Fruit fly (Drosophila melanogaster) whole organism: Measurements from ENCODE around the gene Atox1.

Experiments
- Dll ChIP-seq: fragments of >200 bp; optimal IDR thresholded peaks from 2 replicates; lab custom pipeline; 2017
- psq ChIP-seq: fragments of >200 bp; optimal IDR thresholded peaks from 2 replicates; lab custom pipeline; 2017

DNA sequence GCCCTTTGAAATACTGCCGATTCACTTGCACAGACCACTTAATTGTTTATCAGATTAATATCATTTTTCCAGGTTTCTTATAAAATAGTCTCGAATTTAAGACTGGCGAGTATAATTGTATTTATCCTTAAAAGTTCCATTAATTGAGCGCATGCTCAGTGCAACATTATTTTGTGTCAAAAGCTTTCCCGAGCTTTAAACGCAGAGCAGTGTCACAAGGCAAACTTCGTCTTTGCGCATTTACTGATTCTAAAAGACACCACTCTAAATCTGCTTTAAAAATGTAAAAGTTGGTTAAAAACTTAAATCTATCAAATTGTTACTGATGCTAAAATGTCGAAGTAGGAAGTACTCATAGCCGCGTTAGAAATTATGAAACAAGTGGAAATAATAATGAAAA is 15.2 kb upstream of the Atox1 start, which contains the start of the genes CG7166 and Alg11:
- TF ChIP-seq Dll (lab: Kevin White, UChicago) (no peak), psq (lab: Kevin White, UChicago) (no peak)
